Worm (Caenorhabditis elegans) whole organism, mixed stage, embryonic: ENCODE measurements around the gene toca-1.

Experiments
- M03D4.4 ChIP-seq: sonication (generic microtip); optimal IDR thresholded peaks from 2 replicates; lab custom pipeline; 2017; ENCODE audit warnings: mild to moderate bottlenecking, missing genetic modification characterization, missing compliant biosample characterization
- ces-1 ChIP-seq: fragments of 150-350 bp; optimal IDR thresholded peaks from 2 replicates; lab custom pipeline; 2014; ENCODE audit warnings: missing biosample characterization, missing genetic modification reagents, missing genetic modification characterization
- elt-3 ChIP-seq: fragments of 150-350 bp; optimal IDR thresholded peaks from 2 replicates; lab custom pipeline; 2014; ENCODE audit warnings: missing biosample characterization, missing genetic modification characterization
- ham-2 ChIP-seq: fragments of 200-800 bp; sonication (Bioruptor generic); optimal IDR thresholded peaks from 2 replicates; lab custom pipeline; 2018; ENCODE audit warnings: mild to moderate bottlenecking, missing genetic modification characterization, missing compliant biosample characterization
- lin-32 ChIP-seq: fragments of 200-800 bp; sonication (Bioruptor generic); optimal IDR thresholded peaks from 2 replicates; lab custom pipeline; 2018; ENCODE audit warnings: mild to moderate bottlenecking, missing genetic modification characterization, missing compliant biosample characterization
- nhr-12 ChIP-seq: fragments of 150-350 bp; optimal IDR thresholded peaks from 2 replicates; lab custom pipeline; 2014; ENCODE audit warnings: missing biosample characterization, missing genetic modification characterization
- nhr-237 ChIP-seq: fragments of 150-350 bp; optimal IDR thresholded peaks from 2 replicates; lab custom pipeline; 2014; ENCODE audit warnings: missing biosample characterization, missing genetic modification characterization
- nhr-28 ChIP-seq: fragments of 150-350 bp; optimal IDR thresholded peaks from 2 replicates; lab custom pipeline; 2014; ENCODE audit warnings: missing biosample characterization, missing genetic modification characterization
- pha-4 ChIP-seq: fragments of 150-350 bp; optimal IDR thresholded peaks from 2 replicates; lab custom pipeline; 2018; ENCODE audit warnings: missing biosample characterization, missing genetic modification reagents, missing genetic modification characterization
- snpc-4 ChIP-seq: fragments of 150-350 bp; optimal IDR thresholded peaks from 2 replicates; lab custom pipeline; 2014; ENCODE audit warnings: missing biosample characterization, missing genetic modification characterization
- unc-62 ChIP-seq: fragments of 150-350 bp; optimal IDR thresholded peaks from 2 replicates; lab custom pipeline; 2014; ENCODE audit warnings: missing biosample characterization, missing genetic modification reagents, missing genetic modification characterization
- ztf-11 ChIP-seq: fragments of 150-350 bp; optimal IDR thresholded peaks from 2 replicates; lab custom pipeline; 2014; ENCODE audit warnings: missing biosample characterization, missing genetic modification characterization

ce11 chrX:1512307-1512706 lies 9.0 kb downstream of the toca-1 start:
- TF ChIP-seq nhr-28 (no peak), pha-4 (no peak), ham-2 (GFP tag; lab: Kevin White, UChicago) (no peak), snpc-4 (tag; lab: Kevin White, UChicago) (no peak), M03D4.4 (no peak), lin-32 (GFP tag; lab: Kevin White, UChicago) (no peak), elt-3 (tag; lab: Kevin White, UChicago) (no peak), ces-1 (GFP tag; lab: Kevin White, UChicago) (no peak), nhr-12 (no peak), unc-62 (no peak), ztf-11 (tag; lab: Kevin White, UChicago) (no peak), nhr-237 (tag; lab: Kevin White, UChicago) (no peak)
